Worm (Caenorhabditis elegans): Measurements from ENCODE around the gene C31E10.11.

The C31E10.11 gene

DNA sequence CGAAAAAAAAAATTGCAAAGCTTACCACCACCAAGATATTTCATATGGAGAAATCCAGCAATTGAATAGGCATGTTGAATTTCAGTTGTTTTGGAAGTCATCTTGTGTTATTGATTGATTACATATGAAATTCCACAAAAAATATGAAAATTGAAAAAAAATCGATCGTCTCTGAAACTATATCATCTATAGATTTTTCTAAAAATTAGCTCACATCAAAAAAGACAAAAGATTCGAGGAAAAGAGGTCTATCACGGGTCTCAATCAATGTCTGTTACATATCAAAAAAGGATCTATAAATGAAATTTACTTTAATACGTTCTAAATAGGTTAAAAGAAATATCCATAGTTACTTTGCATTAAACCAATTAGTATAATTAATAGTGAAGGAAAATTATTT is 21.8 kb upstream of the C31E10.11 start, which contains the start of gene tbc-19:
tbc-19 (minus strand) TSS at position 101 of the 400 bp plus-strand sequence.
- TF ChIP-seq F55B11.4 (tag; optimal IDR thresholded peaks at IDR 0.05; ENCODE audit: borderline replicate concordance, insufficient read depth) (no peak), B0336.3 (GFP tag; IDR thresholded peaks at IDR 0.05) (no peak), hmg-20 (GFP tag; IDR thresholded peaks at IDR 0.05) (no peak), hrde-1 (tag; optimal IDR thresholded peaks at IDR 0.05; ENCODE audit: borderline replicate concordance) (no peak), bed-1 (GFP tag; IDR thresholded peaks at IDR 0.05) (no peak), zfh-2 (GFP tag; conservative IDR thresholded peaks at IDR 0.05) (no peak), K12H6.12 (tag; optimal IDR thresholded peaks at IDR 0.05) (no peak), akir-1 (GFP tag; optimal IDR thresholded peaks at IDR 0.05) (no peak), F23B12.7 (tag; optimal IDR thresholded peaks at IDR 0.05; ENCODE audit: insufficient read depth) (no peak), ceh-58 (GFP tag; IDR thresholded peaks at IDR 0.05) (no peak), attf-6 (GFP tag; IDR thresholded peaks at IDR 0.05) (no peak), egl-44 (GFP tag; IDR thresholded peaks at IDR 0.05) (no peak), sea-2 (GFP tag; IDR thresholded peaks at IDR 0.05) (no peak), gei-17 (GFP tag; optimal IDR thresholded peaks at IDR 0.05) (no peak)

DNA sequence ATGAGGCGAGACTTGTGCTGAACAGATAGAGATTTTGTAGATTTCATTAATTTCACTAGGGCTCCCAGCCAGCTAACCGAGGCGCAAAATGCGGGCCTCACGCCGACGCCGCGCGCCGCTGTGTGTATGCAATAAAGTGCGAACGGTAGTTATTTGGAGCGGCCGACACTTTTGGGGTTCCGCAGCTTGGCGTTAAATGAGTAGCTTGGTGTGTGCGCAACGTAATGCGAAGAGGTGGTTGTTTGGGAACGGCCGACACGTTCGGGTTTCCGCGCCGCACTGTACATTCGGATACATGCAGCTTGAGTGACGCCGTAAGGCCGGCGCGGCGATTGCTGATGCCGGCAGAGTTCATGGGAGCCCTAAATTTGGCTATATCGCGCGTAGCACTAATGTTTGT is 17.6 kb upstream of the C31E10.11 start:
- no peak for TF ChIP-seq F57A8.1 (GFP tag; optimal IDR thresholded peaks at IDR 0.05)
- no peak for TF ChIP-seq D2030.7 (GFP tag; IDR thresholded peaks at IDR 0.05)
- no peak for TF ChIP-seq unc-130 (GFP tag; optimal IDR thresholded peaks at IDR 0.05)
- TF ChIP-seq ceh-40 (GFP tag; IDR thresholded peaks at IDR 0.05), result no peak
- no peak for TF ChIP-seq dpl-1 (GFP tag; optimal IDR thresholded peaks at IDR 0.05)
- no peak for TF ChIP-seq attf-3 (GFP tag; conservative IDR thresholded peaks at IDR 0.05)
- no peak for TF ChIP-seq snpc-4 (GFP tag; optimal IDR thresholded peaks at IDR 0.05)
- TF ChIP-seq snpc-4 (tag; optimal IDR thresholded peaks at IDR 0.05), result peak in 2 of 4 experiments; percentile 67 to 86
- TF ChIP-seq F33H1.4 (GFP tag; IDR thresholded peaks at IDR 0.05), result 0 out of 2 replicates have a peak, but pooled peaks have one; percentile 8
- TF ChIP-seq ztf-6 (GFP tag; IDR thresholded peaks at IDR 0.05), result no peak
- TF ChIP-seq mxl-1 (tag; optimal IDR thresholded peaks at IDR 0.05), result no peak
- TF ChIP-seq Y56A3A.18 (GFP tag; IDR thresholded peaks at IDR 0.05), result no peak
- TF ChIP-seq snpc-1.1 (tag; optimal IDR thresholded peaks at IDR 0.05; ENCODE audit: insufficient read depth), result peak; percentile 11
- no peak for TF ChIP-seq nfyb-1 (GFP tag; IDR thresholded peaks at IDR 0.05)
- TF ChIP-seq madf-3 (GFP tag; IDR thresholded peaks at IDR 0.05), result no peak
- no peak for TF ChIP-seq attf-6 (GFP tag; IDR thresholded peaks at IDR 0.05)
- no peak for TF ChIP-seq ztf-26 (tag; optimal IDR thresholded peaks at IDR 0.05)
- TF ChIP-seq dpff-1 (tag; optimal IDR thresholded peaks at IDR 0.05), result no peak
- TF ChIP-seq zfh-2 (GFP tag; conservative IDR thresholded peaks at IDR 0.05), result peak; percentile 68
- no peak for TF ChIP-seq nhr-80 (tag; optimal IDR thresholded peaks at IDR 0.05)
- no peak for TF ChIP-seq hrde-1 (tag; optimal IDR thresholded peaks at IDR 0.05; ENCODE audit: borderline replicate concordance)

DNA sequence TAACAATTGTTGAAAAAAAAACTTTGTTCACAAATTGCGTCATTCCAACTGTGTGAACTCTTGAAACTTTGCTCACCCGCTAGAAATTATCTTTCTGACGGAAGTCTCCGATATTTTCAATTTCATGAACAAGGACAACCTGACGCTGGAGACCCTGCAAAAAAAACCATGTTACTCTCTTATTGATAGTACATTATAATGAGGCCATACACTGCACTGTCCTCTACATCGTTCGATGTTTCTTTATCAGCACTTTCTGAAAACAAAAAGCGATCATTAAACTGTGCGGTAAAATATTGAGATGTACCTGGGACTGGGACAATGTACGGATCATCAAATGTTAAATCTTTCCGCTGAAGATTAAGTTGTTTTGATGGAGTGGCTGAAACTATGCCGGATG is 13.0 kb upstream of the C31E10.11 start:
- TF ChIP-seq him-1 (tag; optimal IDR thresholded peaks at IDR 0.05), result no peak
- no peak for TF ChIP-seq rcor-1 (GFP tag; IDR thresholded peaks at IDR 0.05)
- peak; percentile 85 for TF ChIP-seq nhr-80 (tag; optimal IDR thresholded peaks at IDR 0.05)
- TF ChIP-seq atf-7 (tag; optimal IDR thresholded peaks at IDR 0.05), result peak; percentile 27
- no peak for TF ChIP-seq cebp-2 (GFP tag; IDR thresholded peaks at IDR 0.05)
- no peak for TF ChIP-seq F33H1.4 (GFP tag; IDR thresholded peaks at IDR 0.05)
- peak; percentile 31; the same call in 1 of the 2 replicates for TF ChIP-seq B0336.3 (GFP tag; IDR thresholded peaks at IDR 0.05)

Data from whole organism, young adult.